Fruit fly (Drosophila melanogaster): ENCODE results near the gene CG13693.

Gene CG13693

dm6 chr2L:224599-225385, 7.5 kb upstream of the CG13693 start (continued):
- TF ChIP-seq CG43689 (GFP tag; IDR thresholded peaks at IDR 0.05) (0 out of 2 replicates have a peak, but pooled peaks have one; percentile 7), run (tag; optimal IDR thresholded peaks at IDR 0.05) (no peak), Fer3 (tag; optimal IDR thresholded peaks at IDR 0.05) (peak; percentile 60), fd64A (GFP tag; optimal IDR thresholded peaks at IDR 0.05) (no peak), CG8089 (GFP tag; optimal IDR thresholded peaks at IDR 0.05) (peak; percentile 9), CG15073 (GFP tag; optimal IDR thresholded peaks at IDR 0.05) (no peak), CG11723 (GFP tag; optimal IDR thresholded peaks at IDR 0.05) (no peak), Atf-2 (GFP tag; optimal IDR thresholded peaks at IDR 0.05) (peak; percentile 4), CG4404 (GFP tag; IDR thresholded peaks at IDR 0.05) (peak; percentile 53), Opbp (GFP tag; IDR thresholded peaks at IDR 0.05; ENCODE audit: partially characterized antibody) (no peak), CrebB (tag; optimal IDR thresholded peaks at IDR 0.05) (peak; percentile 22), CG3847 (GFP tag; IDR thresholded peaks at IDR 0.05) (peak; percentile 52), usp (GFP tag; optimal IDR thresholded peaks at IDR 0.05) (no peak), CG2202 (tag; optimal IDR thresholded peaks at IDR 0.05) (peak; percentile 36), esg (GFP tag; conservative IDR thresholded peaks at IDR 0.05) (peak; percentile 31; the same call in 1 of the 2 replicates), Usf (GFP tag; optimal IDR thresholded peaks at IDR 0.05) (no peak), Side (GFP tag; optimal IDR thresholded peaks at IDR 0.05) (no peak), tap (tag; optimal IDR thresholded peaks at IDR 0.05) (peak; percentile 55), CG4617 (GFP tag; optimal IDR thresholded peaks at IDR 0.05; ENCODE audit: borderline replicate concordance) (no peak), Hmr (GFP tag; optimal IDR thresholded peaks at IDR 0.05) (peak; percentile 71), Dbx (GFP tag; IDR thresholded peaks at IDR 0.05) (peak; percentile 52; the same call in 1 of the 3 replicates), so (GFP tag; IDR thresholded peaks at IDR 0.05) (0 out of 3 replicates have a peak, but pooled peaks have one; percentile 45), h (optimal IDR thresholded peaks at IDR 0.05) (no peak), Med (GFP tag) (peak; percentile 79), HmgZ (tag; optimal IDR thresholded peaks at IDR 0.05) (no peak), CG12391 (tag; optimal IDR thresholded peaks at IDR 0.05) (peak; percentile 57), CG18599 (GFP tag; optimal IDR thresholded peaks at IDR 0.05) (peak; percentile 79), Xbp1 (GFP tag; optimal IDR thresholded peaks at IDR 0.05) (peak; percentile 71), chinmo (GFP tag; IDR thresholded peaks at IDR 0.05; ENCODE audit: partially characterized antibody) (no peak), jumu (GFP tag; optimal IDR thresholded peaks at IDR 0.05) (peak; percentile 58), unpg (GFP tag; optimal IDR thresholded peaks at IDR 0.05) (no peak), Vsx1 (GFP tag; optimal IDR thresholded peaks at IDR 0.05) (no peak), psq (GFP tag; optimal IDR thresholded peaks at IDR 0.05) (no peak), BEAF-32 (GFP tag; optimal IDR thresholded peaks at IDR 0.05) (peak; percentile 25), gcm2 (GFP tag; optimal IDR thresholded peaks at IDR 0.05) (no peak), sc (optimal IDR thresholded peaks at IDR 0.05) (no peak), sc (GFP tag; optimal IDR thresholded peaks at IDR 0.05) (no peak), Antp (GFP tag; optimal IDR thresholded peaks at IDR 0.05) (peak; percentile 67), Ptx1 (GFP tag; IDR thresholded peaks at IDR 0.05) (peak; percentile 75), CG1647 (GFP tag; optimal IDR thresholded peaks at IDR 0.05) (peak; percentile 32), aop (GFP tag; IDR thresholded peaks at IDR 0.05) (no peak), inv (GFP tag; IDR thresholded peaks at IDR 0.05; ENCODE audit: partially characterized antibody) (0 out of 2 replicates have a peak, but pooled peaks have one; percentile 8), CG8924 (tag; optimal IDR thresholded peaks at IDR 0.05) (peak; percentile 47), CG17328 (GFP tag; IDR thresholded peaks at IDR 0.05) (0 out of 2 replicates have a peak, but pooled peaks have one; percentile 25), CG12769 (tag; optimal IDR thresholded peaks at IDR 0.05) (peak; percentile 77), CG8944 (GFP tag; optimal IDR thresholded peaks at IDR 0.05) (peak; percentile 10), CG4707 (GFP tag; optimal IDR thresholded peaks at IDR 0.05) (peak; percentile 71), Mes4 (GFP tag; optimal IDR thresholded peaks at IDR 0.05) (no peak), corto (GFP tag; optimal IDR thresholded peaks at IDR 0.05) (peak; percentile 72)

Measured in whole organism, embryonic.